Worm (Caenorhabditis elegans) whole organism, young adult: ENCODE data around the gene T16G12.8.
A peak's percentile ranks its signal among the peaks of the same experiment; 100 is the strongest.

Source experiments
- B0019.2 ChIP-seq: fragments of 200-800 bp; sonication (Bioruptor generic); conservative IDR thresholded peaks from 2 replicates; pipeline ENCODE4 v1.3.6; 2022; ENCODE audit warnings: missing genetic modification reagents, missing genetic modification characterization, missing compliant biosample characterization
- C06A6.2 ChIP-seq: fragments of 200-800 bp; sonication (Bioruptor generic); conservative IDR thresholded peaks from 2 replicates; pipeline ENCODE4 v1.3.6; 2022; ENCODE audit warnings: missing genetic modification characterization, missing compliant biosample characterization
- F33H1.4 ChIP-seq: fragments of 200-800 bp; sonication (Bioruptor generic); IDR thresholded peaks from 2 replicates; pipeline ENCODE4 v1.3.6; 2022; ENCODE audit warnings: missing genetic modification reagents, missing genetic modification characterization, missing compliant biosample characterization
- F37B4.10 ChIP-seq: fragments of 200-800 bp; sonication (Bioruptor generic); IDR thresholded peaks from 2 replicates; pipeline ENCODE4 v1.3.6; 2022; ENCODE audit warnings: missing genetic modification characterization, missing compliant biosample characterization
- F49E8.2 ChIP-seq: sonication (generic microtip); optimal IDR thresholded peaks from 3 replicates; lab custom pipeline; 2017; ENCODE audit warnings: missing genetic modification characterization, mild to moderate bottlenecking, missing compliant biosample characterization, antibody characterized with exemption, moderate library complexity; ENCODE audit not compliant: insufficient read depth
- K11D2.4 ChIP-seq: fragments of 200-800 bp; sonication (Bioruptor generic); IDR thresholded peaks from 2 replicates; pipeline ENCODE4 v1.3.6; 2022; ENCODE audit warnings: missing genetic modification reagents, missing genetic modification characterization, missing compliant biosample characterization
- T07F8.4 ChIP-seq: sonication (generic microtip); optimal IDR thresholded peaks from 2 replicates; lab custom pipeline; 2016; ENCODE audit warnings: mild to moderate bottlenecking, missing genetic modification characterization, moderate library complexity, missing compliant biosample characterization
- Y53G8AR.9 ChIP-seq: fragments of 200-800 bp; sonication (Bioruptor generic); conservative IDR thresholded peaks from 2 replicates; pipeline ENCODE4 v1.3.6; 2022; ENCODE audit warnings: missing genetic modification reagents, missing genetic modification characterization, missing compliant biosample characterization
- Y95B8A.8 ChIP-seq: fragments of 200-800 bp; sonication (Bioruptor generic); IDR thresholded peaks from 2 replicates; pipeline ENCODE4 v1.3.6; 2022; ENCODE audit warnings: missing genetic modification reagents, missing genetic modification characterization, missing compliant biosample characterization
- ZK185.1 ChIP-seq: sonication (generic microtip); optimal IDR thresholded peaks from 2 replicates; lab custom pipeline; 2016; ENCODE audit warnings: mild to moderate bottlenecking, missing genetic modification characterization, missing compliant biosample characterization; ENCODE audit not compliant: poor library complexity, severe bottlenecking
- aptf-2 ChIP-seq: fragments of 200-800 bp; sonication (Bioruptor generic); conservative IDR thresholded peaks from 2 replicates; pipeline ENCODE4 v1.3.6; 2022; ENCODE audit warnings: missing genetic modification reagents, missing genetic modification characterization, missing compliant biosample characterization
- ceh-91 ChIP-seq: fragments of 200-800 bp; sonication (Bioruptor generic); IDR thresholded peaks from 2 replicates; pipeline ENCODE4 v1.3.6; 2022; ENCODE audit warnings: missing genetic modification reagents, missing genetic modification characterization, missing compliant biosample characterization
- dpl-1 ChIP-seq: fragments of 150-350 bp; optimal IDR thresholded peaks from 2 replicates; lab custom pipeline; 2014; ENCODE audit warnings: missing biosample characterization, missing genetic modification reagents, missing genetic modification characterization
- efl-1 ChIP-seq: fragments of 150-350 bp; optimal IDR thresholded peaks from 2 replicates; lab custom pipeline; 2014; ENCODE audit warnings: missing biosample characterization, missing genetic modification reagents, missing genetic modification characterization
- egl-44 ChIP-seq: fragments of 200-800 bp; sonication (Bioruptor generic); IDR thresholded peaks from 2 replicates; pipeline ENCODE4 v1.3.6; 2022; ENCODE audit warnings: missing genetic modification reagents, missing genetic modification characterization, missing compliant biosample characterization
- ekl-4 ChIP-seq: fragments of 200-800 bp; sonication (Bioruptor generic); IDR thresholded peaks from 2 replicates; pipeline ENCODE4 v1.3.6; 2022; ENCODE audit warnings: missing genetic modification reagents, missing genetic modification characterization, missing compliant biosample characterization
- gei-17 ChIP-seq: fragments of 200-800 bp; sonication (Bioruptor generic); optimal IDR thresholded peaks from 2 replicates; lab custom pipeline; 2018; ENCODE audit warnings: mild to moderate bottlenecking, missing genetic modification characterization, missing compliant biosample characterization
- hmg-1.2 ChIP-seq: fragments of 200-800 bp; sonication (Bioruptor generic); IDR thresholded peaks from 2 replicates; pipeline ENCODE4 v1.3.6; 2022; ENCODE audit warnings: missing genetic modification reagents, missing genetic modification characterization, missing compliant biosample characterization
- let-607 ChIP-seq, 2 experiments: fragments of 200-800 bp in 1 of 2; sonication (Bioruptor generic) in 1 of 2; sonication (generic microtip) in 1 of 2; optimal IDR thresholded peaks; 2 replicates each; lab custom pipeline; 2016 to 2018; ENCODE audit warnings: mild to moderate bottlenecking in 2 of 2, missing compliant biosample characterization in 2 of 2, missing genetic modification characterization in 2 of 2, moderate library complexity in 2 of 2, missing genotype in 1 of 2
- lin-26 ChIP-seq: fragments of 200-800 bp; sonication (Bioruptor generic); IDR thresholded peaks from 2 replicates; pipeline ENCODE4 v1.3.6; 2022; ENCODE audit warnings: missing genetic modification reagents, missing genetic modification characterization, missing compliant biosample characterization
- lin-35 ChIP-seq, 3 experiments: fragments of 150-350 bp in 2 of 3; sonication (generic microtip) in 1 of 3; optimal IDR thresholded peaks; 2 replicates each; lab custom pipeline; 2014 to 2018; ENCODE audit warnings: missing biosample characterization in 3 of 3, missing genetic modification characterization in 3 of 3, missing genetic modification reagents in 3 of 3
- lin-40 ChIP-seq: sonication (generic microtip); optimal IDR thresholded peaks from 2 replicates; lab custom pipeline; 2016; ENCODE audit warnings: missing genetic modification characterization, mild to moderate bottlenecking, missing compliant biosample characterization, missing genotype, missing genetic modification reagents
- lin-54 ChIP-seq: fragments of 200-800 bp; sonication (Bioruptor generic); optimal IDR thresholded peaks from 2 replicates; lab custom pipeline; 2018; ENCODE audit warnings: mild to moderate bottlenecking, missing genetic modification characterization, missing compliant biosample characterization
- lir-1 ChIP-seq: fragments of 200-800 bp; sonication (Bioruptor generic); conservative IDR thresholded peaks from 2 replicates; pipeline ENCODE4 v1.3.6; 2022; ENCODE audit warnings: missing genetic modification reagents, missing genetic modification characterization, missing compliant biosample characterization
- lsl-1 ChIP-seq: fragments of 200-800 bp; sonication (Bioruptor generic); optimal IDR thresholded peaks from 2 replicates; lab custom pipeline; 2018; ENCODE audit warnings: mild to moderate bottlenecking, missing genetic modification characterization, moderate library complexity, missing compliant biosample characterization
- madf-6 ChIP-seq: fragments of 200-800 bp; sonication (Bioruptor generic); IDR thresholded peaks from 2 replicates; pipeline ENCODE4 v1.3.6; 2022; ENCODE audit warnings: missing genetic modification reagents, missing genetic modification characterization, missing compliant biosample characterization
- mcd-1 ChIP-seq: fragments of 200-800 bp; sonication (Bioruptor generic); IDR thresholded peaks from 2 replicates; pipeline ENCODE4 v1.3.6; 2022; ENCODE audit warnings: missing genetic modification reagents, missing genetic modification characterization, missing compliant biosample characterization
- mxl-1 ChIP-seq: sonication (generic microtip); optimal IDR thresholded peaks from 2 replicates; lab custom pipeline; 2016; ENCODE audit warnings: missing genetic modification characterization, missing compliant biosample characterization
- nfya-1 ChIP-seq: sonication (generic microtip); optimal IDR thresholded peaks from 2 replicates; lab custom pipeline; 2017; ENCODE audit warnings: antibody characterized with exemption, missing compliant biosample characterization, missing genetic modification characterization, borderline replicate concordance; ENCODE audit not compliant: insufficient read depth
- nfyb-1 ChIP-seq: fragments of 200-800 bp; sonication (Bioruptor generic); IDR thresholded peaks from 2 replicates; pipeline ENCODE4 v1.3.6; 2022; ENCODE audit warnings: missing genetic modification reagents, missing genetic modification characterization, missing compliant biosample characterization
- nhr-179 ChIP-seq: sonication (generic microtip); optimal IDR thresholded peaks from 2 replicates; lab custom pipeline; 2016; ENCODE audit warnings: mild to moderate bottlenecking, missing genetic modification characterization, missing compliant biosample characterization
- nhr-27 ChIP-seq: fragments of 200-800 bp; sonication (Bioruptor generic); optimal IDR thresholded peaks from 2 replicates; lab custom pipeline; 2018; ENCODE audit warnings: mild to moderate bottlenecking, missing genetic modification characterization, moderate library complexity, missing compliant biosample characterization
- nhr-90 ChIP-seq: sonication (generic microtip); optimal IDR thresholded peaks from 2 replicates; lab custom pipeline; 2016; ENCODE audit warnings: missing genotype, mild to moderate bottlenecking, missing genetic modification characterization, missing compliant biosample characterization
- pha-4 ChIP-seq: fragments of 150-350 bp; sonication (generic microtip); optimal IDR thresholded peaks from 2 replicates; lab custom pipeline; 2014; ENCODE audit warnings: missing biosample characterization, missing genetic modification reagents, missing genetic modification characterization
- rec-8 ChIP-seq, 2 experiments: sonication (generic microtip); optimal IDR thresholded peaks; 2 replicates each; lab custom pipeline; 2016; ENCODE audit warnings: mild to moderate bottlenecking in 2 of 2, missing genetic modification characterization in 2 of 2, missing genetic modification reagents in 2 of 2, missing genotype in 2 of 2, missing biosample characterization in 1 of 2, missing compliant biosample characterization in 1 of 2, moderate library complexity in 1 of 2
- repo-1 ChIP-seq: sonication (generic microtip); optimal IDR thresholded peaks from 2 replicates; lab custom pipeline; 2017; ENCODE audit warnings: mild to moderate bottlenecking, missing genetic modification characterization, missing compliant biosample characterization
- rpc-1 ChIP-seq, 2 experiments: fragments of 150-350 bp in 1 of 2; sonication (generic microtip) in 1 of 2; optimal IDR thresholded peaks; 2 replicates each; lab custom pipeline; 2014 to 2018; ENCODE audit warnings: missing biosample characterization in 1 of 2, missing genetic modification characterization in 1 of 2, missing genetic modification reagents in 1 of 2, missing genotype in 1 of 2
- sea-2 ChIP-seq: fragments of 200-800 bp; sonication (Bioruptor generic); IDR thresholded peaks from 2 replicates; pipeline ENCODE4 v1.3.6; 2022; ENCODE audit warnings: missing genetic modification characterization, missing compliant biosample characterization
- snpc-3.4 ChIP-seq: sonication (generic microtip); optimal IDR thresholded peaks from 2 replicates; lab custom pipeline; 2017; ENCODE audit warnings: missing genetic modification characterization, mild to moderate bottlenecking, missing compliant biosample characterization, antibody characterized with exemption, moderate library complexity, missing genotype, missing genetic modification reagents
- snpc-4 ChIP-seq, 5 experiments: fragments of 150-350 bp in 1 of 5; sonication (generic microtip) in 4 of 5; optimal IDR thresholded peaks; 2 replicates each; lab custom pipeline; 2014 to 2018; ENCODE audit warnings: missing genetic modification characterization in 5 of 5, missing biosample characterization in 3 of 5, antibody characterized with exemption in 2 of 5, mild to moderate bottlenecking in 2 of 5, missing compliant biosample characterization in 2 of 5, missing genotype in 2 of 5, moderate library complexity in 2 of 5, missing genetic modification reagents in 1 of 5
- tbx-9 ChIP-seq: sonication (generic microtip); optimal IDR thresholded peaks from 2 replicates; lab custom pipeline; 2016; ENCODE audit warnings: borderline replicate concordance, missing genetic modification characterization, inconsistent platforms, missing compliant biosample characterization
- unc-62 ChIP-seq: fragments of 150-350 bp; optimal IDR thresholded peaks from 2 replicates; lab custom pipeline; 2014; ENCODE audit warnings: missing biosample characterization, missing genetic modification reagents, missing genetic modification characterization
- ztf-3 ChIP-seq: fragments of 200-800 bp; sonication (Bioruptor generic); optimal IDR thresholded peaks from 2 replicates; lab custom pipeline; 2018; ENCODE audit warnings: mild to moderate bottlenecking, missing genetic modification characterization, missing compliant biosample characterization

T16G12.8 gene

ce11 chrIII:10090685-10091084 is 31.6 kb downstream of the T16G12.8 start, which contains the start of gene gtf-2H2C (continued):
- no peak for TF ChIP-seq C06A6.2 (GFP tag; lab: Robert Waterston, UW)
- TF ChIP-seq snpc-3.4 (tag; lab: Kevin White, UChicago): no peak
- no peak for TF ChIP-seq Y53G8AR.9 (GFP tag; lab: Robert Waterston, UW)
- no peak for TF ChIP-seq repo-1 (tag; lab: Kevin White, UChicago)
- no peak for TF ChIP-seq nhr-90 (tag; lab: Kevin White, UChicago)
- no peak for TF ChIP-seq egl-44 (GFP tag; lab: Robert Waterston, UW)
- no peak for TF ChIP-seq snpc-4 (GFP tag; optimal IDR thresholded peaks at IDR 0.05; lab: Kevin White, UChicago)
- TF ChIP-seq snpc-4 (tag; optimal IDR thresholded peaks at IDR 0.05; lab: Kevin White, UChicago): no peak
- TF ChIP-seq gei-17 (GFP tag; lab: Kevin White, UChicago): no peak

DNA sequence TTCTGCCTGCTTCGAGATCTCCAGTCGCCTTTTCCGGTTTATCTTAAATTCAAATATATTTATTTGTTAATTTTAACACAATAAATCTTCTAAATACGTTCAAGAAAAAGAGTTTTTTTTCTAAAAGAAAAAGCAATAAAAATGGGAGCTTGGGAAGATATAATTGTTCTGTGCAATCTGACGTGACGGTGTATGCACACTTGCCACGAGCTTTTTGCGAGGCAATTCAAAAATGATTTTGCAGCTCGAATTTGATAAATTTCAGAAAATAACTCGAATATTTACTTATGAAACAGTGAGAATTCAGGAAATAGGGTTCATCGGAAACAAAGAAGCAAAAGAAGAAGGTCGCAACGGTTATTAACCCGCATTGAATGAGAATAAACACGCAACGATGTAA is 34.0 kb downstream of the T16G12.8 start:
- TF ChIP-seq ZK185.1 (tag; lab: Kevin White, UChicago): no peak
- TF ChIP-seq efl-1: peak; percentile 66
- TF ChIP-seq lsl-1 (GFP tag; lab: Kevin White, UChicago): peak; percentile 42
- TF ChIP-seq madf-6 (GFP tag; lab: Robert Waterston, UW): peak; percentile 37; the same call in 1 of the 2 replicates
- no peak for TF ChIP-seq lin-40 (tag; lab: Kevin White, UChicago)
- no peak for TF ChIP-seq pha-4 (tag; lab: Kevin White, UChicago)
- TF ChIP-seq hmg-1.2: peak; percentile 12; the same call in 1 of the 2 replicates
- no peak for TF ChIP-seq snpc-4 (GFP tag; optimal IDR thresholded peaks at IDR 0.05; lab: Kevin White, UChicago)
- TF ChIP-seq snpc-4 (tag; optimal IDR thresholded peaks at IDR 0.05; lab: Kevin White, UChicago): peak in 1 of 4 experiments; percentile 6
- no peak for TF ChIP-seq Y95B8A.8 (GFP tag; lab: Robert Waterston, UW)
- TF ChIP-seq F33H1.4: 0 out of 2 replicates have a peak, but pooled peaks have one; percentile 18
- peak in 1 of 3 experiments; percentile 54 for TF ChIP-seq lin-35 (GFP tag; optimal IDR thresholded peaks at IDR 0.05; lab: Kevin White, UChicago)
- no peak for TF ChIP-seq nfya-1 (tag; lab: Kevin White, UChicago)
- no peak for TF ChIP-seq nhr-27 (tag; lab: Kevin White, UChicago)
- TF ChIP-seq lin-54 (GFP tag; lab: Kevin White, UChicago): peak; percentile 81
- no peak for TF ChIP-seq nhr-179 (tag; lab: Kevin White, UChicago)
- TF ChIP-seq dpl-1 (GFP tag; lab: Kevin White, UChicago): peak; percentile 57
- 0 out of 2 replicates have a peak, but pooled peaks have one; percentile 35 for TF ChIP-seq nfyb-1 (GFP tag; lab: Robert Waterston, UW)

ce11 chrIII:10094538-10094937 is 35.4 kb downstream of the T16G12.8 start:
- TF ChIP-seq unc-62 (GFP tag; lab: Kevin White, UChicago) (no peak), nhr-27 (tag; lab: Kevin White, UChicago) (no peak), mxl-1 (tag; lab: Kevin White, UChicago) (no peak), B0019.2 (GFP tag; lab: Robert Waterston, UW) (no peak), lir-1 (no peak), ztf-3 (GFP tag; lab: Kevin White, UChicago) (no peak), rpc-1 (optimal IDR thresholded peaks at IDR 0.05; lab: Kevin White, UChicago) (no peak), rpc-1 (tag; optimal IDR thresholded peaks at IDR 0.05; lab: Kevin White, UChicago) (no peak), ceh-91 (no peak), aptf-2 (no peak), F49E8.2 (tag; lab: Kevin White, UChicago) (no peak), tbx-9 (tag; lab: Kevin White, UChicago) (no peak), sea-2 (GFP tag; lab: Robert Waterston, UW) (no peak), mcd-1 (no peak), hmg-1.2 (peak; percentile 31; the same call in 1 of the 2 replicates), T07F8.4 (tag; lab: Kevin White, UChicago) (no peak), ekl-4 (0 out of 2 replicates have a peak, but pooled peaks have one; percentile 64), lin-26 (GFP tag; lab: Robert Waterston, UW) (0 out of 2 replicates have a peak, but pooled peaks have one; percentile 24), let-607 (tag; optimal IDR thresholded peaks at IDR 0.05; lab: Kevin White, UChicago) (no peak), efl-1 (peak; percentile 35), F37B4.10 (GFP tag; lab: Robert Waterston, UW) (no peak), rec-8 (tag; optimal IDR thresholded peaks at IDR 0.05; lab: Kevin White, UChicago) (no peak), K11D2.4 (no peak)
